Worm (Caenorhabditis elegans): ENCODE results near the gene sre-55.

DNA sequence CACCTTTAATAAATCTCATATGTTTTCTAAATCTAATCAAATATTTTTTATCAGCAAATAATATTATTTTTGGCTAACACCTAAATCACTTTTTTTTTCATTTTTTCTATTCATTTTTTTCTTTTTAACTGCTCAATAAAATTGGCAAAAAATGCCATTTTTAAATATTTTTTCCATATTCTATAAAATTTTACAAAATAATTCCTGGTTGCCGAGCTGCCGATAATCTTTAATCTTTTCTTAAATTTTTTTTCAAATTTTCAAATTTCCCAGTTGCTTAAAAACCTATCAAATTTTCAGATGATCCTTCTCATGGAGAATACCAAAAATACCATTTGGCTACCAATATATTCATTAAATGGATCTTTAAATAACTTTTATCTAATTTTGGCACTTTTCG, 17.5 kb upstream of the sre-55 start, which contains the start of gene sre-51:
- no peak for TF ChIP-seq nhr-76 (tag; optimal IDR thresholded peaks at IDR 0.05)
- TF ChIP-seq elt-1 (tag; optimal IDR thresholded peaks at IDR 0.05; ENCODE audit: borderline replicate concordance, insufficient read depth) = no peak
- no peak for TF ChIP-seq lsy-2 (tag; optimal IDR thresholded peaks at IDR 0.05)
- no peak for TF ChIP-seq unc-39 (tag; optimal IDR thresholded peaks at IDR 0.05)
- TF ChIP-seq lin-32 (GFP tag; optimal IDR thresholded peaks at IDR 0.05) = no peak
- TF ChIP-seq ztf-11 (tag; optimal IDR thresholded peaks at IDR 0.05) = no peak
- no peak for TF ChIP-seq blmp-1 (tag; optimal IDR thresholded peaks at IDR 0.05)
- TF ChIP-seq nhr-12 (tag; optimal IDR thresholded peaks at IDR 0.05) = no peak
- TF ChIP-seq bed-3 (GFP tag; optimal IDR thresholded peaks at IDR 0.05) = no peak
- no peak for TF ChIP-seq snpc-4 (tag; optimal IDR thresholded peaks at IDR 0.05)
- TF ChIP-seq lin-13 (tag; optimal IDR thresholded peaks at IDR 0.05) = no peak
- no peak for TF ChIP-seq nhr-28 (tag; optimal IDR thresholded peaks at IDR 0.05)
- TF ChIP-seq elt-3 (tag; optimal IDR thresholded peaks at IDR 0.05) = no peak
- no peak for TF ChIP-seq ceh-43 (GFP tag; optimal IDR thresholded peaks at IDR 0.05)
